Worm (Caenorhabditis elegans): ENCODE data around the gene nas-15.

- TF ChIP-seq tra-4 (tag; optimal IDR thresholded peaks at IDR 0.05) (no peak), flt-1 (GFP tag; IDR thresholded peaks at IDR 0.05) (peak; percentile 63), ets-7 (tag; optimal IDR thresholded peaks at IDR 0.05) (no peak), ama-1 (optimal IDR thresholded peaks at IDR 0.05) (no peak), sea-1 (GFP tag; conservative IDR thresholded peaks at IDR 0.05) (peak; percentile 72; the same call in 1 of the 2 replicates), F13C5.2 (tag; optimal IDR thresholded peaks at IDR 0.05) (peak; percentile 99)
Observed at ce11 chrX:806515-806914, 29.0 kb downstream of the nas-15 start.
